Fruit fly (Drosophila melanogaster) whole organism, embryonic: ENCODE results near the gene ssp.

Experiments
- C15 ChIP-seq: fragments of 200-800 bp; sonication (Bioruptor generic); IDR thresholded peaks from 3 replicates; pipeline ENCODE4 v1.3.6; 2022; ENCODE audit warnings: missing biosample characterization, missing genetic modification characterization
- CG10209 ChIP-seq: fragments of 200-800 bp; sonication (Bioruptor generic); optimal IDR thresholded peaks from 3 replicates; lab custom pipeline; 2017; ENCODE audit warnings: missing biosample characterization, mild to moderate bottlenecking, missing genetic modification characterization, missing genetic modification reagents
- CG11695 ChIP-seq: fragments of 200-800 bp; sonication (Bioruptor generic); IDR thresholded peaks from 3 replicates; pipeline ENCODE4 v1.3.6; 2022; ENCODE audit warnings: missing biosample characterization, missing genetic modification characterization
- CG13424 ChIP-seq: fragments of 200-800 bp; sonication (Bioruptor generic); optimal IDR thresholded peaks from 2 replicates; lab custom pipeline; 2019; ENCODE audit warnings: missing biosample characterization, mild to moderate bottlenecking, missing genetic modification characterization, moderate library complexity
- CG14710 ChIP-seq: fragments of 200-800 bp; sonication (Bioruptor generic); optimal IDR thresholded peaks from 3 replicates; lab custom pipeline; 2019; ENCODE audit warnings: missing biosample characterization, mild to moderate bottlenecking, missing genetic modification characterization, moderate library complexity
- CG14860 ChIP-seq: fragments of 200-800 bp; sonication (Bioruptor generic); IDR thresholded peaks from 3 replicates; pipeline ENCODE4 v1.3.6; 2022; ENCODE audit warnings: missing biosample characterization, missing genetic modification characterization; ENCODE audit not compliant: partially characterized antibody
- CG1602 ChIP-seq: fragments of 200-800 bp; sonication (Bioruptor generic); optimal IDR thresholded peaks from 3 replicates; lab custom pipeline; 2016; ENCODE audit warnings: missing biosample characterization, missing genetic modification characterization
- CG16779 ChIP-seq: fragments of 200-800 bp; sonication (Bioruptor generic); IDR thresholded peaks from 2 replicates; pipeline ENCODE4 v1.3.6; 2022; ENCODE audit warnings: missing biosample characterization, missing genetic modification characterization
- CG17328 ChIP-seq: fragments of 200-800 bp; sonication (Bioruptor generic); IDR thresholded peaks from 2 replicates; pipeline ENCODE4 v1.3.6; 2022; ENCODE audit warnings: missing biosample characterization, missing genetic modification characterization
- CG18262 ChIP-seq: fragments of 200-800 bp; optimal IDR thresholded peaks from 3 replicates; lab custom pipeline; 2019; ENCODE audit warnings: missing biosample characterization, mild to moderate bottlenecking, missing genetic modification characterization, moderate library complexity
- CG31365 ChIP-seq: fragments of 200-800 bp; sonication (Bioruptor generic); optimal IDR thresholded peaks from 2 replicates; lab custom pipeline; 2018; ENCODE audit warnings: missing biosample characterization, mild to moderate bottlenecking, missing genetic modification characterization
- CG34376 ChIP-seq: fragments of 200-800 bp; sonication (Bioruptor generic); optimal IDR thresholded peaks from 2 replicates; lab custom pipeline; 2018; ENCODE audit warnings: missing biosample characterization, mild to moderate bottlenecking, missing genetic modification characterization
- CG4820 ChIP-seq: fragments of 200-800 bp; sonication (Bioruptor generic); optimal IDR thresholded peaks from 3 replicates; lab custom pipeline; 2016; ENCODE audit warnings: missing biosample characterization, missing genetic modification characterization
- CG7271 ChIP-seq: fragments of 200-800 bp; sonication (Bioruptor generic); optimal IDR thresholded peaks from 2 replicates; lab custom pipeline; 2018; ENCODE audit warnings: missing biosample characterization, mild to moderate bottlenecking, missing genetic modification characterization, moderate library complexity
- CG8944 ChIP-seq: fragments of 200-800 bp; sonication (Bioruptor generic); optimal IDR thresholded peaks from 3 replicates; lab custom pipeline; 2016; ENCODE audit warnings: missing biosample characterization, missing genetic modification characterization
- CG9876 ChIP-seq: fragments of 200-800 bp; sonication (Bioruptor generic); optimal IDR thresholded peaks from 2 replicates; lab custom pipeline; 2016; ENCODE audit warnings: missing biosample characterization, missing genetic modification characterization
- CG9932 ChIP-seq: fragments of 200-800 bp; sonication (Bioruptor generic); IDR thresholded peaks from 2 replicates; pipeline ENCODE4 v1.3.6; 2022; ENCODE audit warnings: missing biosample characterization, missing genetic modification characterization
- CkIIα-i1 ChIP-seq: fragments of 200-800 bp; sonication (Bioruptor generic); IDR thresholded peaks from 2 replicates; pipeline ENCODE4 v1.3.6; 2022; ENCODE audit warnings: missing biosample characterization, missing genetic modification characterization
- Dip2 ChIP-seq: fragments of 200-800 bp; sonication (Bioruptor generic); IDR thresholded peaks from 2 replicates; pipeline ENCODE4 v1.3.6; 2022; ENCODE audit warnings: missing biosample characterization, missing genetic modification characterization
- E2f1 ChIP-seq: fragments of 200-800 bp; sonication (Bioruptor generic); IDR thresholded peaks from 2 replicates; pipeline ENCODE4 v1.3.6; 2022; ENCODE audit warnings: missing biosample characterization, missing genetic modification characterization
- Fer1 ChIP-seq: fragments of 200-800 bp; sonication (Bioruptor generic); optimal IDR thresholded peaks from 2 replicates; lab custom pipeline; 2017; ENCODE audit warnings: missing biosample characterization, mild to moderate bottlenecking, missing genetic modification characterization
- Hand ChIP-seq: fragments of 200-800 bp; sonication (Bioruptor generic); optimal IDR thresholded peaks from 2 replicates; lab custom pipeline; 2017; ENCODE audit warnings: mild to moderate bottlenecking, missing biosample characterization, missing genetic modification reagents, missing genetic modification characterization
- HmgD ChIP-seq: fragments of 200-800 bp; sonication (Bioruptor generic); optimal IDR thresholded peaks from 3 replicates; lab custom pipeline; 2016; ENCODE audit warnings: missing biosample characterization, missing genetic modification characterization
- Hmr ChIP-seq: fragments of 200-800 bp; sonication (Bioruptor generic); optimal IDR thresholded peaks from 3 replicates; lab custom pipeline; 2017; ENCODE audit warnings: mild to moderate bottlenecking, missing biosample characterization, missing genetic modification reagents, missing genetic modification characterization
- Hmx ChIP-seq: fragments of 200-800 bp; sonication (Bioruptor generic); optimal IDR thresholded peaks from 2 replicates; lab custom pipeline; 2016; ENCODE audit warnings: missing biosample characterization, missing genetic modification characterization
- Mad ChIP-seq: fragments of 200-800 bp; sonication (Bioruptor generic); optimal IDR thresholded peaks from 2 replicates; lab custom pipeline; 2016; ENCODE audit warnings: missing biosample characterization, missing genetic modification characterization
- Med ChIP-seq: fragments of 200-800 bp; sonication (Bioruptor generic); peaks from one replicate; lab custom pipeline; 2016; ENCODE audit warnings: missing biosample characterization, missing genetic modification characterization, mild to moderate bottlenecking, inconsistent platforms, moderate library complexity
- Myb ChIP-seq: fragments of 200-800 bp; sonication (Bioruptor generic); optimal IDR thresholded peaks from 2 replicates; lab custom pipeline; 2016; ENCODE audit warnings: missing biosample characterization, missing genetic modification characterization
- NK7.1 ChIP-seq: fragments of 200-800 bp; sonication (Bioruptor generic); optimal IDR thresholded peaks from 3 replicates; lab custom pipeline; 2016; ENCODE audit warnings: missing biosample characterization, missing genetic modification characterization
- Neu2 ChIP-seq: fragments of 200-800 bp; sonication (Bioruptor generic); optimal IDR thresholded peaks from 3 replicates; lab custom pipeline; 2016; ENCODE audit warnings: missing biosample characterization, missing genetic modification characterization, borderline replicate concordance
- Ptx1 ChIP-seq: fragments of 200-800 bp; sonication (Bioruptor generic); IDR thresholded peaks from 2 replicates; pipeline ENCODE4 v1.3.6; 2022; ENCODE audit warnings: missing biosample characterization, missing genetic modification characterization
- Rx ChIP-seq: fragments of 200-800 bp; sonication (Bioruptor generic); IDR thresholded peaks from 2 replicates; pipeline ENCODE4 v1.3.6; 2022; ENCODE audit warnings: missing biosample characterization, missing genetic modification characterization
- Tbp ChIP-seq: fragments of >200 bp; optimal IDR thresholded peaks from 2 replicates; lab custom pipeline; 2018; ENCODE audit warnings: missing biosample characterization, missing genetic modification characterization
- Vsx1 ChIP-seq: fragments of 200-800 bp; sonication (Bioruptor generic); optimal IDR thresholded peaks from 2 replicates; lab custom pipeline; 2017; ENCODE audit warnings: missing biosample characterization, mild to moderate bottlenecking, missing genetic modification characterization, missing genetic modification reagents
- Xrp1 ChIP-seq: fragments of 200-800 bp; sonication (Bioruptor generic); IDR thresholded peaks from 2 replicates; pipeline ENCODE4 v1.3.6; 2022; ENCODE audit warnings: missing biosample characterization, missing genetic modification characterization
- YL-1 ChIP-seq: fragments of 200-800 bp; sonication (Bioruptor generic); optimal IDR thresholded peaks from 3 replicates; lab custom pipeline; 2017; ENCODE audit warnings: missing biosample characterization, mild to moderate bottlenecking, missing genetic modification characterization
- abd-A ChIP-seq: fragments of 200-800 bp; sonication (Bioruptor generic); optimal IDR thresholded peaks from 3 replicates; lab custom pipeline; 2019; ENCODE audit warnings: missing biosample characterization, mild to moderate bottlenecking, missing genetic modification characterization, moderate library complexity
- aop ChIP-seq: fragments of 200-800 bp; sonication (Bioruptor generic); IDR thresholded peaks from 2 replicates; pipeline ENCODE4 v1.3.6; 2022; ENCODE audit warnings: missing biosample characterization, missing genetic modification characterization
- bbx ChIP-seq: fragments of 200-800 bp; sonication (Bioruptor generic); IDR thresholded peaks from 2 replicates; pipeline ENCODE4 v1.3.6; 2022; ENCODE audit warnings: missing biosample characterization, missing genetic modification characterization; ENCODE audit not compliant: partially characterized antibody
- dimm ChIP-seq: fragments of 200-800 bp; sonication (Bioruptor generic); IDR thresholded peaks from 2 replicates; pipeline ENCODE4 v1.3.6; 2022; ENCODE audit warnings: missing biosample characterization, missing genetic modification characterization
- emc ChIP-seq: fragments of 200-800 bp; sonication (Bioruptor generic); optimal IDR thresholded peaks from 2 replicates; lab custom pipeline; 2016; ENCODE audit warnings: missing biosample characterization, missing genetic modification characterization
- fd96Cb ChIP-seq: fragments of 200-800 bp; sonication (Bioruptor generic); optimal IDR thresholded peaks from 2 replicates; lab custom pipeline; 2018; ENCODE audit warnings: missing biosample characterization, mild to moderate bottlenecking, missing genetic modification characterization, moderate library complexity
- mirr ChIP-seq: fragments of 200-800 bp; sonication (Bioruptor generic); optimal IDR thresholded peaks from 3 replicates; lab custom pipeline; 2018; ENCODE audit warnings: missing biosample characterization, mild to moderate bottlenecking, missing genetic modification characterization
- pros ChIP-seq: fragments of 200-800 bp; sonication (Bioruptor generic); optimal IDR thresholded peaks from 3 replicates; lab custom pipeline; 2019; ENCODE audit warnings: missing biosample characterization, mild to moderate bottlenecking, missing genetic modification characterization, moderate library complexity
- row ChIP-seq: fragments of 200-800 bp; sonication (Bioruptor generic); IDR thresholded peaks from 3 replicates; pipeline ENCODE4 v1.3.6; 2022; ENCODE audit warnings: missing biosample characterization, missing genetic modification characterization
- salm ChIP-seq: fragments of 200-800 bp; sonication (Bioruptor generic); optimal IDR thresholded peaks from 2 replicates; lab custom pipeline; 2018; ENCODE audit warnings: missing biosample characterization, mild to moderate bottlenecking, missing genetic modification characterization
- sens ChIP-seq: fragments of 200-800 bp; sonication (Bioruptor generic); peaks from one replicate; lab custom pipeline; 2016; ENCODE audit warnings: missing biosample characterization, missing genetic modification characterization
- slp2 ChIP-seq: fragments of 200-800 bp; sonication (Bioruptor generic); optimal IDR thresholded peaks from 2 replicates; lab custom pipeline; 2016; ENCODE audit warnings: missing biosample characterization, missing genetic modification characterization
- tap ChIP-seq: fragments of 200-800 bp; optimal IDR thresholded peaks from 3 replicates; lab custom pipeline; 2019; ENCODE audit warnings: missing biosample characterization, mild to moderate bottlenecking, missing genetic modification characterization, moderate library complexity
- unc-4 ChIP-seq: fragments of 200-800 bp; sonication (Bioruptor generic); IDR thresholded peaks from 2 replicates; pipeline ENCODE4 v1.3.6; 2022; ENCODE audit warnings: missing biosample characterization, missing genetic modification characterization; ENCODE audit not compliant: partially characterized antibody
- unpg ChIP-seq: fragments of 200-800 bp; sonication (Bioruptor generic); optimal IDR thresholded peaks from 3 replicates; lab custom pipeline; 2018; ENCODE audit warnings: missing biosample characterization, mild to moderate bottlenecking, missing genetic modification characterization, moderate library complexity

The ssp gene

dm6 chr3L:12084969-12085690 lies 32.9 kb upstream of the ssp start (continued):
- TF ChIP-seq abd-A (tag; lab: Kevin White, UChicago) (peak; percentile 30), Med (GFP tag; lab: Kevin White, UChicago) (peak; percentile 6), CG8944 (no peak), CG34376 (GFP tag; lab: Kevin White, UChicago) (peak; percentile 70), CG31365 (tag; lab: Kevin White, UChicago) (no peak), Dip2 (GFP tag; lab: Robert Waterston, UW) (no peak), tap (peak; percentile 44), pros (GFP tag; lab: Kevin White, UChicago) (no peak), Rx (GFP tag; lab: Robert Waterston, UW) (no peak), Hmx (GFP tag; lab: Kevin White, UChicago) (no peak), Mad (GFP tag; lab: Kevin White, UChicago) (no peak), CG18262 (tag; lab: Kevin White, UChicago) (peak; percentile 60), YL-1 (GFP tag; lab: Kevin White, UChicago) (no peak), CG9876 (GFP tag; lab: Kevin White, UChicago) (no peak), slp2 (GFP tag; lab: Kevin White, UChicago) (no peak), CG4820 (GFP tag; lab: Kevin White, UChicago) (no peak), Myb (no peak), CG11695 (GFP tag; lab: Robert Waterston, UW) (peak; percentile 52; the same call in 1 of the 3 replicates), E2f1 (GFP tag; lab: Robert Waterston, UW) (no peak), CG14710 (no peak), mirr (no peak), unpg (GFP tag; lab: Kevin White, UChicago) (peak; percentile 52), sens (GFP tag; lab: Kevin White, UChicago) (peak; percentile 49), Hand (GFP tag; lab: Kevin White, UChicago) (no peak), CG17328 (GFP tag; lab: Robert Waterston, UW) (no peak), Neu2 (no peak), CG13424 (tag; lab: Kevin White, UChicago) (peak; percentile 27), CkIIα-i1 (GFP tag; lab: Robert Waterston, UW) (no peak), C15 (GFP tag; lab: Robert Waterston, UW) (no peak), dimm (GFP tag; lab: Robert Waterston, UW) (no peak), Vsx1 (no peak), Tbp (no peak), HmgD (GFP tag; lab: Kevin White, UChicago) (no peak), salm (tag; lab: Kevin White, UChicago) (no peak), Fer1 (GFP tag; lab: Kevin White, UChicago) (no peak), unc-4 (GFP tag; lab: Robert Waterston, UW) (no peak), emc (GFP tag; lab: Kevin White, UChicago) (no peak), CG7271 (tag; lab: Kevin White, UChicago) (no peak), Xrp1 (GFP tag; lab: Robert Waterston, UW) (peak; percentile 19; the same call in 1 of the 2 replicates), Ptx1 (GFP tag; lab: Robert Waterston, UW) (no peak), NK7.1 (no peak), bbx (GFP tag; lab: Robert Waterston, UW) (no peak), CG1602 (no peak), row (GFP tag; lab: Robert Waterston, UW) (no peak; the same call in 2 of the 3 replicates), aop (no peak), CG16779 (GFP tag; lab: Robert Waterston, UW) (no peak), fd96Cb (tag; lab: Kevin White, UChicago) (no peak), CG14860 (GFP tag; lab: Robert Waterston, UW) (no peak), Hmr (GFP tag; lab: Kevin White, UChicago) (peak; percentile 13), CG9932 (no peak), CG10209 (GFP tag; lab: Kevin White, UChicago) (no peak)
